Fruit fly (Drosophila melanogaster) whole organism, larva: ENCODE results near the gene Mcm10.
A peak's percentile ranks its signal among the peaks of the same experiment; 100 is the strongest.

ENCODE experiments used
- noc ChIP-seq: fragments of 200-800 bp; sonication (Bioruptor generic); optimal IDR thresholded peaks from 3 replicates; lab custom pipeline; 2019; ENCODE audit warnings: missing biosample characterization, mild to moderate bottlenecking, missing genetic modification characterization, moderate library complexity

Mcm10 gene

DNA sequence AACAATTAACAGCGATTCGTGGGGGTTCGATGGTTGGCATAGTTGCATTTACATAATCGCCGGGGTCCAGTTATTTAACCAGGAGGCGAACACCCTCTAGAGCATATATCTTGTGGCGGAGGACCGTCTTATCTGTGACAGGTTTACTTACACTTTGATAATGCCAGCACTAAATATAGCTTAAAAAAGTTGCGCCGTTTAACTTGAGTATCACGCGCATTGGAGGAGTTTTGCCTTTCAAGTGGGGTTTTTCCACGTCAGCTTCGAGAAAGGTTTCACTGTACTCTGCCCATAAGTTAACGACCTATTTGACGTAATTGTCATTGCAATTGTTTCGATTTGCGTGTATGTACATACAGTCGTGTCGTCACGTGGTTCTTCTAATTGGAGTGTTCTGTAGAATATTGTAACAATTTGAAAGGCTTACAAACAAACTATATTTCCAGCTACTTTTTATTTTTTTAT lies 10.5 kb upstream of the Mcm10 start:
- TF ChIP-seq noc, result no peak

DNA sequence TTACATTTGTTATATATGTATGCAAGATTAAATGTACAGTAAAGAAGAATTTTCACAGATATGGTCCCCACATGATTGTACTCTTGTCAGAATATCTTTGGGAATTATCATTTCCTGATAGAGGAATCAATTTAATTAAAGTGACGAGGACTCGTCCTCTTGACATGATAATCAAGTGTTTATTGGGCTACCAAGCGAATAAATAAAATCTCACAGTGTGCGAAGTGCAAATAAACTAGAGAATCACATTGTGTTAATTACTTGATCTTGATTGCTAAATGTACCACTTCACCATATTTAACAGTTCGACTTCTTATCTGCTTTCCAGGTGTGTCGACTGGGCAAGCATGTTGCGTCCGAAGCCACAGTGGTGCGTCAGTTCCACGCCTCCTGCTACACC lies 9.9 kb upstream of the Mcm10 start:
- TF ChIP-seq noc, result no peak

DNA sequence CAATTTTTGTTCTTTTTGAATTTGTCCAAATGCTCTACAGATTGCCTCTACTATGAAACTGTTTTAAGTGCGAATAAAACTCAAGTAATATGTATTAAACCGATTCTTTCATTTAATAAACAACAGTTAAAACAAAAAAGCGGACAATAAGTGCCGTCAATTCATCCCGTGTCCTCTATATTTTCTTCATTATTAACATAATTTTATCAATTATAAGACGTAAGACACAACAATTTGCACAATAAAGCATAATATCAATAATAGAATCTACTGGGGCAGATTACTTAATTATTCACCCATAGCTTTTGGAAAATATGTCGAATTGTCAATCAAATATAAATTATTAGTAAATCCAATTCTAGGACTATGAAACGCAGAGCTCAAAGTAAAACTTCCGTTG lies 6.8 kb upstream of the Mcm10 start, which contains the start of gene CG31627:
TSS of gene CG31627 (plus strand) at position 301 of the 400 bp plus-strand sequence.
- TF ChIP-seq noc, result no peak

DNA sequence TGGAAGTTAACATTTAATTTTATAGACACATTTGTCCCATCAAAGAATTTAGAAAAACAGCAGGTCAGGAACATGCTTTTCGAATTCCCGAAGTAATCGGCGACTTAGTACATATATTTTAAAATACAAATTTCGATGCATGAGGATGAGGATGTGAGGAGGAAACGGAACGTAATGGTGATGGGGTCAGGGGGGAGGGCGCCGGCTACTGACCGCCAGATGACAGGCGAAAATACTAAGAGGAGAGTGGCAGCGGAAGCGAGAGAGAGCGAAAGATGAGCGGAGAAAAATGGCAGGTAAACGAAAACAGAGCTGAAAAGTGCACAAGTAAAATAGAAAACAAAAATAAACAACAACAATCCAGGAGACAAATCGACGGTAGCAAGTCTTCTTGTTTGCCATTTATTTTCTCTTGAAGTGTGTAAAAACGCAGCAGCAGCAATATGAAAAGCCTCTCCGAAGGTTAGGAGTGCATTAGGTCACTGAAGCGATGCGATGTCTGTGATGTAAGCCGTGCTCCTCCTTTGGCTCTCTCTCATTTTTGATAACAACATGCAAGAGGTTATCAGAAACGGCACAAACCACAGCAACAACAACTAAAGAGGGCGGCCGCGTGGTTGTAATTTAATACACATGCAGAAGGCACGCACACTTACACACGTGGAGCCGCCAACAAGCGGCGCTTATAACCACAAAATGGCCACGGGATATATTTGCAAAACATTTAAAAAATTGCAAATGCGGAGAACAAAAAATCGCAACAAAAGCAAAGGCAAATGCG lies 1.1 kb upstream of the Mcm10 start:
- no peak for TF ChIP-seq noc

dm6 chr2L:21179217-21179520 lies 564 bp upstream of the Mcm10 start:
- TF ChIP-seq noc, result no peak

- TF ChIP-seq noc, result no peak
Measured at dm6 chr2L:21187753-21188152, 8.0 kb downstream of the Mcm10 start.

- no peak for TF ChIP-seq noc
Measured at dm6 chr2L:21189273-21189781, 9.6 kb downstream of the Mcm10 start.

DNA sequence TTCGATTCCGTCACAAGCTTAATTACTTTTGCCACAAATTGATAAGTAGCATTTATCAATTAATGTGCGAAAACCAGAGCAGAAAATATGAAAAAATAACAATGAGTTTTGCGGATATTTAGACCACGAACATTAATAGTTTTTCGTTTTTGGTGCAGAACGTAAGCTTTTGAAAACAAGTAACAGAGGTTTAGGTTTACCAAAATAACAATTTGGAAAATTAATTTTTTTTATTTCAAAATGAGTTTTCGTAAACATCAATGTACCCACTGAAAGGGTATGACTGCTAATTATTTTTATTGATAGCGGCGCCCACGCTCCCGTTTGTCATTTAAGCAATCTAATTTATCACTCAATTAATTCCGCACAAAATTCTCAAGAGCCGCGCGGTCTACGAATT lies 15.6 kb downstream of the Mcm10 start:
- TF ChIP-seq noc, result peak; percentile 48

- TF ChIP-seq noc, result peak; percentile 67
Measured at dm6 chr2L:21196511-21196910, 16.8 kb downstream of the Mcm10 start.

dm6 chr2L:21197178-21197577 lies 17.4 kb downstream of the Mcm10 start:
- no peak for TF ChIP-seq noc

DNA sequence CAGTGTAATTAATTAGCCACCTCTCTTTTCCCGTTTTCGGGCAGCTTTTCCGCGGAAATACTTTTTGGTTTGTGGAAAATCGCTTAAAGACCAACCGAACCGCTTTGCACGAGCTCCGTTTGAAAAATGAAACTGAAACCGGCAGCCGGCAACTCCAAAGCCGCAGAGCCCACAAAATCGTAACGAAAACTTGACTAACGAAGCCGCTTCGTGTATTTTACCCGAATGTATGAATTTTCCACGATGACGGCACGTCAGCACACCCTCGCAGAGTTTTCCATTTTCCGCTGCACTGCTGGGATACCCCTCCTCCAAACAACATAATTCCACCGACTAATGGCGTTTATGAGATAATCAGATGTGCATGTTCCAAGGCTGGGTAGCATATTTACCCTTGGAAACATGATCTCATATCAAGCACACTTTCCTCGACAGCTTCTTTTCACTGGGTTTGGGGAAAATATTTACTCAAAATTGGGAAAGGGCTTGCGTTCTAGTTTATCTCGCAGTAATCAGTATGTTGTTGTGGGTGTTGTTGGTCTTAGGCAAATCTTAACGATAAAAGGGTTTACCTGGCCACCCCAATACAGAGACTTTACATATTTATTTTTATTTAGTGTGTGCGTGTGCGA lies 19.0 kb downstream of the Mcm10 start, which contains the start of gene Ret:
TSS of gene Ret (minus strand) at position 130 of the 632 bp plus-strand sequence.
- no peak for TF ChIP-seq noc

DNA sequence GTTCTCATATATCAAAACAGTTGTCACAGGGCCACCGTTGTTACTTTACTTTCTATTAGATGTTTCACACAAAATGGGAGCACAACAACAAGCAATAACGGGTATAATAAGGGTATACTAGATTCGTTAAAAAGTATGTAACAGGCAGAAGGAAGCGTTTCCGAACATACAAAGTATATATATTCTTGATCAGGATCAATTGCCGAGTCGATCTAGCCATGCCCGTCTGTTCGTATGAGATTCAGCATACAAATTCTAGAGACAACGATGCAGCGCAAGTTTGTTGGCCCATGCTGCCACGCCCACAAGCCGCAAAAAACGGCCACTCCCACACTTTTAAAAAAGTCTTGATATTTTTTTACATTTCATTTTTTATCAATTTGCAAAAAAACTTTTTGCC lies 20.5 kb downstream of the Mcm10 start, which contains the start of gene CG31624:
TSS of gene CG31624 (minus strand) at position 101 of the 400 bp plus-strand sequence.
- TF ChIP-seq noc, result no peak

dm6 chr2L:21202702-21203101 lies 23.0 kb downstream of the Mcm10 start, which contains the start of gene CG31988:
Gene CG31988, minus strand, starts transcription at chr2L:21202802.
- no peak for TF ChIP-seq noc

dm6 chr2L:21206193-21206592 lies 26.5 kb downstream of the Mcm10 start, which contains the start of gene clumsy:
Gene clumsy, plus strand, starts transcription at chr2L:21206493.
- TF ChIP-seq noc, result no peak

DNA sequence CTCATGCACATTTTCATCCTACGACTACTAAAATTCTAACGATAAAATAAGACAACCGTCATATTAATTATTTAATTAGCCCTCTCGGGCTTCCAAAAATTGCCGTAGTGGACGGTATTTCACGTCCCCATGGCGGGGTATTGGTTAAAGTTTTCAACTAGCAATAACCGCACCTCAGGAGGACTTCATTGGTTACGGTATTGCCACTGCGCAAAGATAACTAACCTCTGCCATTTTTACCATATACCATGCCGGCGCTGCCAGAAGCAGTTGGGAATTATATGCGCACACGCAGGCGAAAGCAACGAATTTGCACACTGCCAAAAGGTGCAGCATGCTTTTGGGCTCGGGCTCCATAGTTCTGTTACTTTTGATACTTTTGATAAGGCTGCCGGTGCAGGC lies 35.2 kb downstream of the Mcm10 start:
- TF ChIP-seq noc, result no peak

dm6 chr2L:21218240-21218911 lies 38.6 kb downstream of the Mcm10 start, which contains the start of gene CG8679:
Gene CG8679, minus strand, starts transcription at chr2L:21218544.
- TF ChIP-seq noc, result peak; percentile 24

- no peak for TF ChIP-seq noc
Measured at dm6 chr2L:21218912-21219246, 39.1 kb downstream of the Mcm10 start.
